Worm (Caenorhabditis elegans) whole organism, mixed stage, embryonic: ENCODE results near the gene col-125.

Experiments used
- elt-3 ChIP-seq: fragments of 150-350 bp; optimal IDR thresholded peaks from 2 replicates; lab custom pipeline; 2014; ENCODE audit warnings: missing biosample characterization, missing genetic modification characterization
- mep-1 ChIP-seq: fragments of 150-350 bp; optimal IDR thresholded peaks from 2 replicates; lab custom pipeline; 2017; ENCODE audit warnings: missing biosample characterization, missing genetic modification reagents, missing genetic modification characterization, inconsistent platforms
- nhr-28 ChIP-seq: fragments of 150-350 bp; optimal IDR thresholded peaks from 2 replicates; lab custom pipeline; 2014; ENCODE audit warnings: missing biosample characterization, missing genetic modification characterization
- sem-2 ChIP-seq: fragments of 200-800 bp; sonication (Bioruptor generic); optimal IDR thresholded peaks from 2 replicates; lab custom pipeline; 2018; ENCODE audit warnings: mild to moderate bottlenecking, missing genetic modification characterization, missing compliant biosample characterization
- sptf-1 ChIP-seq: sonication (generic microtip); optimal IDR thresholded peaks from 2 replicates; lab custom pipeline; 2017; ENCODE audit warnings: mild to moderate bottlenecking, missing genetic modification characterization, moderate library complexity, missing compliant biosample characterization
- unc-39 ChIP-seq: fragments of 150-350 bp; optimal IDR thresholded peaks from 2 replicates; lab custom pipeline; 2014; ENCODE audit warnings: missing biosample characterization, missing genetic modification characterization
- ztf-11 ChIP-seq: fragments of 150-350 bp; optimal IDR thresholded peaks from 2 replicates; lab custom pipeline; 2014; ENCODE audit warnings: missing biosample characterization, missing genetic modification characterization

- TF ChIP-seq sptf-1 (tag; lab: Kevin White, UChicago) (no peak), sem-2 (no peak), mep-1 (tag; lab: Kevin White, UChicago) (no peak), unc-39 (tag; lab: Kevin White, UChicago) (no peak), nhr-28 (tag; lab: Kevin White, UChicago) (no peak), ztf-11 (tag; lab: Kevin White, UChicago) (no peak), elt-3 (tag; lab: Kevin White, UChicago) (no peak)
These were observed 32.2 kb downstream of the col-125 start for ce11 chrIV:11257476-11257875.
